Worm (Caenorhabditis elegans) whole organism, L2 larva: ENCODE data around the gene fbxb-102.

Source experiments
- F13H6.1 ChIP-seq: sonication (generic microtip); optimal IDR thresholded peaks from 2 replicates; lab custom pipeline; 2016; ENCODE audit warnings: missing genetic modification characterization, missing compliant biosample characterization
- R02D3.7 ChIP-seq: fragments of 150-350 bp; optimal IDR thresholded peaks from 2 replicates; lab custom pipeline; 2014; ENCODE audit warnings: missing biosample characterization, missing genetic modification characterization
- dmd-4 ChIP-seq: sonication (generic microtip); optimal IDR thresholded peaks from 2 replicates; lab custom pipeline; 2017; ENCODE audit warnings: missing biosample characterization, missing genetic modification characterization
- egl-27 ChIP-seq: sonication (generic microtip); optimal IDR thresholded peaks from 3 replicates; lab custom pipeline; 2017; ENCODE audit warnings: missing biosample characterization, missing genetic modification reagents, missing genetic modification characterization
- lin-13 ChIP-seq: fragments of 150-350 bp; optimal IDR thresholded peaks from 2 replicates; lab custom pipeline; 2014; ENCODE audit warnings: missing biosample characterization, missing genetic modification reagents, missing genetic modification characterization
- lsy-2 ChIP-seq, 2 experiments: fragments of 150-350 bp in 1 of 2; sonication (generic microtip) in 1 of 2; optimal IDR thresholded peaks; 2 replicates each; lab custom pipeline; 2014 to 2017; ENCODE audit warnings: missing biosample characterization in 2 of 2, missing genetic modification characterization in 2 of 2
- mdl-1 ChIP-seq, 2 experiments: fragments of 150-350 bp in 1 of 2; sonication (generic microtip) in 1 of 2; optimal IDR thresholded peaks; 2 replicates each; lab custom pipeline; 2017; ENCODE audit warnings: missing biosample characterization in 2 of 2, missing genetic modification characterization in 2 of 2
- nhr-10 ChIP-seq: sonication (generic microtip); optimal IDR thresholded peaks from 2 replicates; lab custom pipeline; 2017; ENCODE audit warnings: missing biosample characterization, missing genetic modification characterization
- nhr-6 ChIP-seq: fragments of 150-350 bp; optimal IDR thresholded peaks from 2 replicates; lab custom pipeline; 2014; ENCODE audit warnings: missing biosample characterization, missing genetic modification characterization
- sma-3 ChIP-seq: sonication (generic microtip); optimal IDR thresholded peaks from 2 replicates; lab custom pipeline; 2016; ENCODE audit warnings: missing genetic modification reagents, missing genetic modification characterization, missing compliant biosample characterization
- unc-39 ChIP-seq: fragments of 150-350 bp; optimal IDR thresholded peaks from 2 replicates; lab custom pipeline; 2014; ENCODE audit warnings: missing biosample characterization, missing genetic modification characterization
- unc-62 ChIP-seq: fragments of 150-350 bp; optimal IDR thresholded peaks from 2 replicates; lab custom pipeline; 2014; ENCODE audit warnings: missing biosample characterization, missing genetic modification reagents, missing genetic modification characterization

DNA sequence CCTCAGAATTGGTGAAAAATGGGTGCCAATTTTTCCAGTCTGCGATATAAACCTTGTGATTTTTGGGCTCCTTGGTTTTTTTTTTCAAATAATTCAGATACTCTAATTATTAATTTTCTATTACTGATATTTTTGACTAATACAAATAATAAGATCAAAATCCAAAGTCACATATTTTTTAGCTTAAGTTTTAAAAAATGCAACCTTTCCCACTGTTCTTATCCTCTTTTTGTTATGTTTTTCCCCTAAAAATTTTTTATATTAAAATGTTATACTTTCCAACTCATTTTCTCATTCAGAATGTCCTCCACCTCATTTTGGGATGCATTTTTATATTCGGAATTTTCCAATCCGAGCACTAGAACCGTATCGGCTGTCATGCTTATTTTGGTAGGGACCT lies 48.2 kb downstream of the fbxb-102 start, which contains the start of gene srx-120:
- TF ChIP-seq sma-3 (GFP tag; lab: Kevin White, UChicago) (no peak), dmd-4 (tag; lab: Kevin White, UChicago) (no peak), unc-62 (no peak), F13H6.1 (tag; lab: Kevin White, UChicago) (no peak), nhr-6 (tag; lab: Kevin White, UChicago) (no peak), R02D3.7 (no peak), mdl-1 (tag; optimal IDR thresholded peaks at IDR 0.05; lab: Kevin White, UChicago) (no peak), lsy-2 (tag; optimal IDR thresholded peaks at IDR 0.05; lab: Kevin White, UChicago) (no peak), unc-39 (no peak), egl-27 (no peak), lin-13 (GFP tag; lab: Kevin White, UChicago) (no peak), nhr-10 (tag; lab: Kevin White, UChicago) (no peak)
